In genomic region chrX:15578043-15578442, dm6 we compare ENCODE assay signal across 1 fruit fly cellular context.
TF ChIP-seq lines count a peak whose summit lies in the region.

Gene cerv, minus strand, starts transcription at chrX:15578171.
Gene CG7872, plus strand, starts transcription at chrX:15578205.

TF ChIP-seq in whole organism, embryonic, 481 proteins besides CTCF, POLR2A, EP300 and RAD21 (continued from another document):
- TF ChIP-seq pb (GFP tag; optimal IDR thresholded peaks at IDR 0.05; lab: Kevin White, UChicago) (no peak), fd3F (GFP tag; optimal IDR thresholded peaks at IDR 0.05; lab: Kevin White, UChicago) (no peak), CG30431 (GFP tag; optimal IDR thresholded peaks at IDR 0.05; lab: Kevin White, UChicago) (no peak), Deaf1 (tag; optimal IDR thresholded peaks at IDR 0.05; lab: Kevin White, UChicago) (peak; percentile 13), odd (GFP tag; optimal IDR thresholded peaks at IDR 0.05; lab: Kevin White, UChicago) (no peak), so (GFP tag; IDR thresholded peaks at IDR 0.05; lab: Robert Waterston, UW) (no peak), gce (GFP tag; IDR thresholded peaks at IDR 0.05; lab: Robert Waterston, UW) (no peak), YL-1 (GFP tag; optimal IDR thresholded peaks at IDR 0.05; lab: Kevin White, UChicago) (peak; percentile 17), Myb (GFP tag; optimal IDR thresholded peaks at IDR 0.05; lab: Kevin White, UChicago) (peak; percentile 62), CG14860 (GFP tag; IDR thresholded peaks at IDR 0.05; lab: Robert Waterston, UW; ENCODE audit: partially characterized antibody) (peak; percentile 67), Bgb (GFP tag; IDR thresholded peaks at IDR 0.05; lab: Robert Waterston, UW; ENCODE audit: partially characterized antibody) (peak; percentile 72), cad (GFP tag; optimal IDR thresholded peaks at IDR 0.05; lab: Kevin White, UChicago) (no peak), CG1647 (GFP tag; optimal IDR thresholded peaks at IDR 0.05; lab: Kevin White, UChicago) (no peak), MESR4 (GFP tag; optimal IDR thresholded peaks at IDR 0.05; lab: Kevin White, UChicago) (peak; percentile 54), CG14965 (GFP tag; optimal IDR thresholded peaks at IDR 0.05; lab: Kevin White, UChicago; ENCODE audit: borderline replicate concordance) (no peak), Bteb2 (GFP tag; optimal IDR thresholded peaks at IDR 0.05; lab: Kevin White, UChicago) (no peak), insv (GFP tag; optimal IDR thresholded peaks at IDR 0.05; lab: Kevin White, UChicago) (no peak), ase (GFP tag; IDR thresholded peaks at IDR 0.05; lab: Robert Waterston, UW) (no peak), psq (GFP tag; optimal IDR thresholded peaks at IDR 0.05; lab: Kevin White, UChicago) (no peak), CG30020 (tag; optimal IDR thresholded peaks at IDR 0.05; lab: Kevin White, UChicago) (peak; percentile 19), luna (GFP tag; optimal IDR thresholded peaks at IDR 0.05; lab: Kevin White, UChicago) (no peak), Dek (tag; optimal IDR thresholded peaks at IDR 0.05; lab: Kevin White, UChicago) (no peak), CG12659 (GFP tag; optimal IDR thresholded peaks at IDR 0.05; lab: Kevin White, UChicago) (peak; percentile 45), mam (GFP tag; optimal IDR thresholded peaks at IDR 0.05; lab: Kevin White, UChicago) (no peak), sens (GFP tag; lab: Kevin White, UChicago) (peak; percentile 45), CG17186 (GFP tag; optimal IDR thresholded peaks at IDR 0.05; lab: Kevin White, UChicago) (peak; percentile 21), tio (GFP tag; optimal IDR thresholded peaks at IDR 0.05; lab: Kevin White, UChicago) (no peak), ham (GFP tag; IDR thresholded peaks at IDR 0.05; lab: Robert Waterston, UW) (no peak), CG14710 (tag; optimal IDR thresholded peaks at IDR 0.05; lab: Kevin White, UChicago) (peak; percentile 60)
